Worm (Caenorhabditis elegans): ENCODE results near the gene snu-13.

DNA sequence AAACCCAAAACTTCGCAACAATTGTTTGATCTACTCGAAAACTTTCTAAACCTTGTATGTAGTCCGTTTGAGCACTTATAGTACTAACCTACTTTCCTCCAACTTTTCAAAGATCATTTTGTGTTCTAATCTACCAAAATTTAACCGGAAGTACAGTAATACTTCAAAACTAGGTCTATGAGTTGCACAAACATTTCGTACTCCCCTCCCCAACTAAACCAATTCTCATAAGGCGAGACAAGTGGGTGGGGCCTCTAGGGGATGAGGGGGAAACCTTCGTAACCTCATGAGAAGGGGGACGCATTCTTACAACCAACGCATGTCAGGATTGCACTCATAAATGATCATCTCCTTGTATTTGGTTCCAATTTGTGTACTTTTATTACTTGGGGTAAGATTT, 36.5 kb downstream of the snu-13 start, which contains the start of gene cutl-9:
- TF ChIP-seq pax-3 (tag; optimal IDR thresholded peaks at IDR 0.05) (no peak), egl-27 (tag; optimal IDR thresholded peaks at IDR 0.05) (no peak), unc-62 (GFP tag; optimal IDR thresholded peaks at IDR 0.05) (no peak), skn-1 (tag; optimal IDR thresholded peaks at IDR 0.05) (no peak), ama-1 (optimal IDR thresholded peaks at IDR 0.05) (no peak), ztf-4 (tag; optimal IDR thresholded peaks at IDR 0.05) (no peak), nhr-77 (tag; optimal IDR thresholded peaks at IDR 0.05) (no peak), zag-1 (tag; optimal IDR thresholded peaks at IDR 0.05) (no peak), C34B4.2 (tag; optimal IDR thresholded peaks at IDR 0.05) (no peak)

All from whole organism, L1 larva.